Fruit fly (Drosophila melanogaster): Measurements from ENCODE around the gene att-ORFB.

The att-ORFB gene

dm6 chr3R:20579816-20580215 is 25.6 kb upstream of the att-ORFB start, which contains the start of the genes EloB and Srp14 (continued):
- TF ChIP-seq pdm3 (GFP tag; optimal IDR thresholded peaks at IDR 0.05) (no peak), CG8119 (GFP tag; IDR thresholded peaks at IDR 0.05) (peak; percentile 65), vri (GFP tag; optimal IDR thresholded peaks at IDR 0.05) (no peak), CG6854 (GFP tag; optimal IDR thresholded peaks at IDR 0.05) (no peak), CG7368 (GFP tag; optimal IDR thresholded peaks at IDR 0.05) (no peak), svp (GFP tag) (peak; percentile 96), Smox (GFP tag; optimal IDR thresholded peaks at IDR 0.05) (no peak), CG31627 (GFP tag; optimal IDR thresholded peaks at IDR 0.05) (peak; percentile 79), dac (GFP tag; optimal IDR thresholded peaks at IDR 0.05) (no peak), CG3032 (tag; optimal IDR thresholded peaks at IDR 0.05) (peak; percentile 82), eg (GFP tag; IDR thresholded peaks at IDR 0.05) (peak; percentile 80), CG6163 (GFP tag; IDR thresholded peaks at IDR 0.05) (peak; percentile 77), CG9139 (GFP tag; optimal IDR thresholded peaks at IDR 0.05) (no peak), Eip78C (GFP tag) (peak; percentile 93), CG6276 (GFP tag; optimal IDR thresholded peaks at IDR 0.05) (no peak), Sox14 (GFP tag; optimal IDR thresholded peaks at IDR 0.05) (peak; percentile 86), Sox15 (GFP tag; optimal IDR thresholded peaks at IDR 0.05) (peak; percentile 52), CG6808 (GFP tag; optimal IDR thresholded peaks at IDR 0.05) (no peak), CG6792 (GFP tag; optimal IDR thresholded peaks at IDR 0.05) (peak; percentile 63), achi (GFP tag; optimal IDR thresholded peaks at IDR 0.05) (peak; percentile 100), CG34406 (GFP tag; optimal IDR thresholded peaks at IDR 0.05) (peak; percentile 60), CG1621 (tag; optimal IDR thresholded peaks at IDR 0.05) (peak; percentile 47), CG11294 (GFP tag; IDR thresholded peaks at IDR 0.05) (no peak), CG8319 (GFP tag; optimal IDR thresholded peaks at IDR 0.05) (peak; percentile 44), spab (GFP tag; optimal IDR thresholded peaks at IDR 0.05) (no peak), Hr38 (GFP tag; optimal IDR thresholded peaks at IDR 0.05) (no peak), net (GFP tag; optimal IDR thresholded peaks at IDR 0.05) (no peak), CG10669 (GFP tag; optimal IDR thresholded peaks at IDR 0.05) (no peak), cyc (GFP tag; optimal IDR thresholded peaks at IDR 0.05) (peak; percentile 81), Gug (GFP tag; IDR thresholded peaks at IDR 0.05) (peak; percentile 55), CG8632 (GFP tag; optimal IDR thresholded peaks at IDR 0.05) (peak; percentile 55), Hr4 (GFP tag; optimal IDR thresholded peaks at IDR 0.05) (no peak), fd59A (GFP tag; optimal IDR thresholded peaks at IDR 0.05) (peak; percentile 1), Sox102F (GFP tag; optimal IDR thresholded peaks at IDR 0.05) (no peak), topi (GFP tag; optimal IDR thresholded peaks at IDR 0.05) (peak; percentile 78), CG11902 (GFP tag; optimal IDR thresholded peaks at IDR 0.05) (peak; percentile 61), Ets21C (GFP tag; optimal IDR thresholded peaks at IDR 0.05) (peak; percentile 72), fd85E (GFP tag; optimal IDR thresholded peaks at IDR 0.05) (no peak)

- TF ChIP-seq Hr4 (GFP tag; optimal IDR thresholded peaks at IDR 0.05) (no peak), eg (GFP tag; IDR thresholded peaks at IDR 0.05) (no peak), CG1621 (tag; optimal IDR thresholded peaks at IDR 0.05) (peak; percentile 91), fd59A (GFP tag; optimal IDR thresholded peaks at IDR 0.05) (no peak), CG3919 (GFP tag; optimal IDR thresholded peaks at IDR 0.05) (no peak), CG11762 (GFP tag; optimal IDR thresholded peaks at IDR 0.05; ENCODE audit: insufficient read depth) (no peak), Met (GFP tag; optimal IDR thresholded peaks at IDR 0.05) (no peak), Sox14 (GFP tag; optimal IDR thresholded peaks at IDR 0.05) (peak; percentile 4), fkh (GFP tag; optimal IDR thresholded peaks at IDR 0.05) (peak; percentile 79)
Measured at dm6 chr3R:20576789-20577188, 22.6 kb upstream of the att-ORFB start, which contains the start of the genes TFAM and CG5412. Gene TFAM (minus strand): TSS chr3R:20577010. Gene CG5412 (plus strand): TSS chr3R:20577053.

Data from whole organism, prepupa.